Fruit fly (Drosophila melanogaster): Measurements from ENCODE around the gene Rh7.

Gene Rh7

DNA sequence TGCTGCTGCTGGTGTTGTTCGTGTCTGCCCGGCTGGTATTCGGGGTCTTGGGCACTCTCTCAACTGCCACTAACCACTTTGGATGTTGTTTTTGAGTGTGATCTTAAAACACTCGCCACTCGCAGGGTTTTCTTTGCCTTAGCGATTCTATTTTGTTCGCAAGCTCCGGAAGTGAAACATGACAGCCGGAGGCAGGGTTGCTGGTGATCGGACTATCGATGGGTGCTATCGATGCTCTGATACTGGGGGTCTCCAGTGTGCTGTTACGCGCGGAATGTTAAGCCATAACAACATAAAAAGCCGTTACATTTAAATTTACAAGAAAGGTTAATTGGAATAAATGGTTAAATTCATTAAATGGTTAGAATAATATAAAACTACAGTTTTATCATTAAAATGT, 50.3 kb downstream of the Rh7 start, which contains the start of gene yps (continued):
- peak; percentile 88 for TF ChIP-seq Optix (GFP tag; IDR thresholded peaks at IDR 0.05)
- peak; percentile 95 for TF ChIP-seq disco-r (GFP tag; optimal IDR thresholded peaks at IDR 0.05)
- TF ChIP-seq CG7271 (tag; optimal IDR thresholded peaks at IDR 0.05), result peak; percentile 98
- peak; percentile 98 for TF ChIP-seq Fer1 (GFP tag; optimal IDR thresholded peaks at IDR 0.05)
- peak; percentile 33; the same call in 1 of the 2 replicates for TF ChIP-seq CG2129 (GFP tag; IDR thresholded peaks at IDR 0.05; ENCODE audit: partially characterized antibody)
- TF ChIP-seq CG3281 (GFP tag; optimal IDR thresholded peaks at IDR 0.05), result peak; percentile 97
- TF ChIP-seq sna (GFP tag; IDR thresholded peaks at IDR 0.05; ENCODE audit: partially characterized antibody), result peak; percentile 29; the same call in 1 of the 2 replicates
- peak; percentile 90 for TF ChIP-seq phol (tag; optimal IDR thresholded peaks at IDR 0.05)
- TF ChIP-seq gsb-n (tag; optimal IDR thresholded peaks at IDR 0.05), result peak; percentile 91
- peak; percentile 72 for TF ChIP-seq Sox102F (GFP tag; optimal IDR thresholded peaks at IDR 0.05)
- TF ChIP-seq H2.0 (GFP tag; IDR thresholded peaks at IDR 0.05), result peak; percentile 84
- peak; percentile 95 for TF ChIP-seq Asciz (GFP tag; optimal IDR thresholded peaks at IDR 0.05)
- TF ChIP-seq cato (GFP tag; optimal IDR thresholded peaks at IDR 0.05; ENCODE audit: borderline replicate concordance), result peak; percentile 87
- TF ChIP-seq vvl (GFP tag; IDR thresholded peaks at IDR 0.05), result peak; percentile 97
- TF ChIP-seq CG8765 (GFP tag; IDR thresholded peaks at IDR 0.05), result peak; percentile 68
- no peak for TF ChIP-seq Blimp-1 (GFP tag; optimal IDR thresholded peaks at IDR 0.05)
- peak; percentile 86; the same call in 1 of the 2 replicates for TF ChIP-seq ranshi (GFP tag; IDR thresholded peaks at IDR 0.05)
- TF ChIP-seq CG9727 (GFP tag; optimal IDR thresholded peaks at IDR 0.05), result peak; percentile 97
- peak; percentile 82 for TF ChIP-seq CG8924 (tag; optimal IDR thresholded peaks at IDR 0.05)
- peak; percentile 85 for TF ChIP-seq CG3163 (GFP tag; optimal IDR thresholded peaks at IDR 0.05)
- peak; percentile 91 for TF ChIP-seq CG6683 (GFP tag; optimal IDR thresholded peaks at IDR 0.05)
- no peak for TF ChIP-seq eve (GFP tag; optimal IDR thresholded peaks at IDR 0.05)
- TF ChIP-seq CG17802 (tag; optimal IDR thresholded peaks at IDR 0.05), result peak; percentile 84
- TF ChIP-seq vnd (GFP tag; IDR thresholded peaks at IDR 0.05; ENCODE audit: partially characterized antibody), result peak; percentile 49; the same call in 1 of the 3 replicates
- TF ChIP-seq CG3726 (GFP tag; IDR thresholded peaks at IDR 0.05), result peak; percentile 81; the same call in 1 of the 3 replicates
- peak; percentile 56; the same call in 1 of the 2 replicates for TF ChIP-seq Xrp1 (GFP tag; IDR thresholded peaks at IDR 0.05)
- TF ChIP-seq lmd (GFP tag; IDR thresholded peaks at IDR 0.05), result peak; percentile 69; the same call in 1 of the 2 replicates
- TF ChIP-seq sc (optimal IDR thresholded peaks at IDR 0.05), result no peak
- peak; percentile 90 for TF ChIP-seq sc (GFP tag; optimal IDR thresholded peaks at IDR 0.05)
- TF ChIP-seq Dfd (GFP tag; optimal IDR thresholded peaks at IDR 0.05), result no peak
- TF ChIP-seq CG10543 (GFP tag; optimal IDR thresholded peaks at IDR 0.05), result peak; percentile 98
- peak; percentile 99 for TF ChIP-seq Ets65A (GFP tag)
- peak; percentile 86 for TF ChIP-seq ap (GFP tag; IDR thresholded peaks at IDR 0.05)
- TF ChIP-seq C15 (GFP tag; IDR thresholded peaks at IDR 0.05), result peak; percentile 90
- peak; percentile 87 for TF ChIP-seq tap (tag; optimal IDR thresholded peaks at IDR 0.05)
- TF ChIP-seq cad (GFP tag; optimal IDR thresholded peaks at IDR 0.05), result no peak
- TF ChIP-seq CG4617 (GFP tag; optimal IDR thresholded peaks at IDR 0.05; ENCODE audit: borderline replicate concordance), result peak; percentile 75
- peak; percentile 98 for TF ChIP-seq YL-1 (GFP tag; optimal IDR thresholded peaks at IDR 0.05)
- peak; percentile 74 for TF ChIP-seq Hr3 (GFP tag; optimal IDR thresholded peaks at IDR 0.05)
- peak; percentile 89 for TF ChIP-seq fd3F (GFP tag; optimal IDR thresholded peaks at IDR 0.05)
- peak; percentile 83 for TF ChIP-seq tgo (GFP tag; IDR thresholded peaks at IDR 0.05)
- TF ChIP-seq Dp (GFP tag; optimal IDR thresholded peaks at IDR 0.05), result peak; percentile 66
- no peak for TF ChIP-seq fru (optimal IDR thresholded peaks at IDR 0.05)
- peak; percentile 55 for TF ChIP-seq gt (GFP tag; IDR thresholded peaks at IDR 0.05)
- peak; percentile 90 for TF ChIP-seq tup (GFP tag; optimal IDR thresholded peaks at IDR 0.05)
- TF ChIP-seq CG1647 (GFP tag; optimal IDR thresholded peaks at IDR 0.05), result peak; percentile 92
- peak; percentile 39 for TF ChIP-seq gfzf (GFP tag; optimal IDR thresholded peaks at IDR 0.05)
- TF ChIP-seq Hmr (GFP tag; optimal IDR thresholded peaks at IDR 0.05), result peak; percentile 99
- TF ChIP-seq CG8388 (GFP tag; optimal IDR thresholded peaks at IDR 0.05), result peak; percentile 90
- peak; percentile 77 for TF ChIP-seq knrl (GFP tag; IDR thresholded peaks at IDR 0.05; ENCODE audit: partially characterized antibody)

Data from whole organism, embryonic.